Fruit fly (Drosophila melanogaster): Measurements from ENCODE around the gene CG14543.

Gene CG14543

DNA sequence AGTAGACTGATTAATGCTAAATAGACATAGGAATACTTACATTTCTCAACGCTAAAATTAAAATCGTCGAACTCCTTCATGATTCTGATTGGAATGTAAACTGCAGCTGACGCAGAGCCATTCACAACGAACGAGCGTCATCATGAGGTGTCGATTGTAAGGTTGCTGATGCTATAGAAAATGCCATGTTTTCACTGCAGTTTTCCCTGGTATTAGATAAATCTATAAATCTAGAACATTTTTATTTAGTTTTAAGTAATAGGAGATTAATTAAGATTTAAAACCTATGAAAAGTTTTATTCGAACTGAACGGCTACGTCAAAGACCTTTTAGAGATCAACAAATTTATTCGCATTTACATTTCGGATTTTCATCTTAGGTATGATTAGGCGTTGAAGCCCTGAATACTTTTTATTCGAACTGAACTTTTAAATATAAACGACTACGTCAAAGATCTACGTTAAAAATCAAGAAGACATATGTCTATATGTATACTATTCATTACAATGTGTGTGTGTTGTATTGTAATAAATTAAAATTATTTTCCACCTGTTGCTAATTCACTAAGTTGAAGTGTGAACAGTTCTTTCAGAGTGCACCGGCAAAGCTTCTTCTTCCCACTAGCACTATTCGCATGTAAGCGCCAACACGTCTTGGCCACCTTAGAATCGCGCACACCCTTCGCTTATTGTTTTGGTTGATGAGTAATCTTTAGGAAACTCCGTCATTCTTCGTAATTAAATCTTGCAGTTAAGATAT lies 4.1 kb upstream of the CG14543 start, which contains the start of the genes Exo84 and Vps2:
Gene Exo84 (minus strand): TSS at position 108 of the 759 bp plus-strand sequence.
Gene Vps2 (plus strand): TSS at position 672 of the 759 bp plus-strand sequence.
- TF ChIP-seq CrebB (tag; optimal IDR thresholded peaks at IDR 0.05) (no peak), peb (GFP tag; IDR thresholded peaks at IDR 0.05) (no peak), CG7928 (GFP tag; optimal IDR thresholded peaks at IDR 0.05) (peak; percentile 45), CG6689 (GFP tag; IDR thresholded peaks at IDR 0.05) (peak; percentile 97), cato (GFP tag; optimal IDR thresholded peaks at IDR 0.05; ENCODE audit: borderline replicate concordance) (peak; percentile 45), CG13894 (tag; optimal IDR thresholded peaks at IDR 0.05) (no peak), CG1647 (GFP tag; optimal IDR thresholded peaks at IDR 0.05) (no peak), CG12236 (GFP tag; optimal IDR thresholded peaks at IDR 0.05) (no peak), ham (GFP tag; IDR thresholded peaks at IDR 0.05) (0 out of 2 replicates have a peak, but pooled peaks have one; percentile 45), CG6791 (GFP tag; IDR thresholded peaks at IDR 0.05; ENCODE audit: partially characterized antibody) (no peak), CG10431 (GFP tag; optimal IDR thresholded peaks at IDR 0.05) (peak; percentile 11), odd (GFP tag; optimal IDR thresholded peaks at IDR 0.05) (no peak), Chrac-16 (GFP tag; optimal IDR thresholded peaks at IDR 0.05) (peak; percentile 38), CG9437 (GFP tag; optimal IDR thresholded peaks at IDR 0.05) (peak; percentile 55), Oli (tag; optimal IDR thresholded peaks at IDR 0.05) (peak; percentile 58), Optix (GFP tag; IDR thresholded peaks at IDR 0.05) (no peak), ATbp (GFP tag; optimal IDR thresholded peaks at IDR 0.05) (no peak), Aef1 (GFP tag; IDR thresholded peaks at IDR 0.05) (peak; percentile 38; the same call in 2 of the 3 replicates), CG6765 (GFP tag; optimal IDR thresholded peaks at IDR 0.05) (no peak), cwo (GFP tag; optimal IDR thresholded peaks at IDR 0.05) (no peak), HmgD (GFP tag; optimal IDR thresholded peaks at IDR 0.05) (no peak), bcd (GFP tag; optimal IDR thresholded peaks at IDR 0.05) (peak; percentile 70), zfh1 (GFP tag; IDR thresholded peaks at IDR 0.05) (no peak), Atf6 (GFP tag; IDR thresholded peaks at IDR 0.05) (no peak), Gsc (GFP tag; IDR thresholded peaks at IDR 0.05) (no peak), usp (GFP tag; optimal IDR thresholded peaks at IDR 0.05) (no peak), CG17361 (GFP tag; IDR thresholded peaks at IDR 0.05) (peak; percentile 90), stwl (tag; optimal IDR thresholded peaks at IDR 0.05) (no peak), z (GFP tag; IDR thresholded peaks at IDR 0.05) (no peak), inv (GFP tag; IDR thresholded peaks at IDR 0.05; ENCODE audit: partially characterized antibody) (no peak), lmd (GFP tag; IDR thresholded peaks at IDR 0.05) (no peak; the same call in 1 of the 2 replicates), dati (GFP tag; IDR thresholded peaks at IDR 0.05) (no peak), maf-S (GFP tag; optimal IDR thresholded peaks at IDR 0.05) (peak; percentile 1), CG4730 (GFP tag; IDR thresholded peaks at IDR 0.05) (no peak), hbn (GFP tag; IDR thresholded peaks at IDR 0.05; ENCODE audit: partially characterized antibody) (no peak), Sox102F (GFP tag; optimal IDR thresholded peaks at IDR 0.05) (no peak), Ptx1 (GFP tag; IDR thresholded peaks at IDR 0.05) (peak; percentile 73), CG1832 (GFP tag; optimal IDR thresholded peaks at IDR 0.05) (no peak), lilli (GFP tag; optimal IDR thresholded peaks at IDR 0.05) (peak; percentile 33), fu2 (GFP tag; optimal IDR thresholded peaks at IDR 0.05) (peak; percentile 14), crp (GFP tag; optimal IDR thresholded peaks at IDR 0.05) (peak in 1 of 2 experiments; percentile 79), CG11093 (GFP tag; IDR thresholded peaks at IDR 0.05) (no peak), CG17385 (GFP tag; optimal IDR thresholded peaks at IDR 0.05) (peak; percentile 89), gem (tag; optimal IDR thresholded peaks at IDR 0.05) (peak; percentile 69), fd96Cb (tag; optimal IDR thresholded peaks at IDR 0.05) (peak; percentile 9), cas (GFP tag; IDR thresholded peaks at IDR 0.05) (no peak), trh (GFP tag; optimal IDR thresholded peaks at IDR 0.05) (no peak), Bteb2 (GFP tag; optimal IDR thresholded peaks at IDR 0.05) (no peak), tx (GFP tag; optimal IDR thresholded peaks at IDR 0.05) (peak; percentile 28), vnd (GFP tag; IDR thresholded peaks at IDR 0.05; ENCODE audit: partially characterized antibody) (no peak)
